Fruit fly (Drosophila melanogaster): ENCODE results near the gene CG14658.

The CG14658 gene

DNA sequence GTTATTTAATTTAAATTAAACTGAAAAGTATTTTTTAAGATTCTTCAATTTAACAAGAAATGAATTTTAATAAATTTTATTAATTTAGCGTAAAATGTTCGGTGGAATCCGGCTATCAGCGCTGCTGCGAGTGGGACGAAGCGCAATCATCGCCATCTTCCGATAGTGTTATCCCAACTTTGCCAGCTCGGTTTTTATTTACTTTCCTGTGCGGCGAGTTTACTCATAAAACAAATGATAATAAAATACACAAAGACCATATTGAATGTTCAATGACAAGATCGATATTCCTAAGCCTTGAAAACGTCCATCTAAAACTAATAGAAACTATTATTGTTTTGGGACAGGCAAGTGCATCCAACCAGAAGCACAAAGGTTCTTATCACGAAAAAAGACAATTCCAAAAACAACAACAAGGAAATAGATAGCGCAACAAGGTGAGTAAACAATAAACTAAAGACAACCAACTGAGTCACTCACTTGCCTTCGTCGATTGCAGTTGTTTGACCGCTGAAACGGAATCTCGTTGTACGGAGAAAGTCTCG lies 17.1 kb downstream of the CG14658 start (continued):
- TF ChIP-seq Gug (GFP tag; IDR thresholded peaks at IDR 0.05): peak; percentile 73; the same call in 3 of the 4 replicates
- peak; percentile 67 for TF ChIP-seq CG8924 (tag; optimal IDR thresholded peaks at IDR 0.05)
- TF ChIP-seq CG34422 (GFP tag; IDR thresholded peaks at IDR 0.05): peak; percentile 79
- TF ChIP-seq CTCF (GFP tag; optimal IDR thresholded peaks at IDR 0.05): no peak
- TF ChIP-seq CG12744 (GFP tag; optimal IDR thresholded peaks at IDR 0.05): peak; percentile 53
- no peak for TF ChIP-seq CG11560 (tag; IDR thresholded peaks at IDR 0.05)
- TF ChIP-seq Dbx (GFP tag; IDR thresholded peaks at IDR 0.05): peak; percentile 70; the same call in 2 of the 3 replicates
- peak; percentile 67 for TF ChIP-seq CG4328 (GFP tag; optimal IDR thresholded peaks at IDR 0.05)
- peak; percentile 42 for TF ChIP-seq tin (GFP tag; optimal IDR thresholded peaks at IDR 0.05)
- peak; percentile 42 for TF ChIP-seq CG8281 (tag; optimal IDR thresholded peaks at IDR 0.05)
- peak; percentile 49 for TF ChIP-seq Nf-YA (GFP tag; IDR thresholded peaks at IDR 0.05)
- TF ChIP-seq hkb (optimal IDR thresholded peaks at IDR 0.05): no peak
- peak; percentile 33; the same call in 1 of the 2 replicates for TF ChIP-seq hkb (GFP tag; IDR thresholded peaks at IDR 0.05)
- TF ChIP-seq bbx (GFP tag; IDR thresholded peaks at IDR 0.05; ENCODE audit: partially characterized antibody): peak; percentile 71
- peak; percentile 58 for TF ChIP-seq tap (tag; optimal IDR thresholded peaks at IDR 0.05)
- TF ChIP-seq CG13296 (GFP tag; optimal IDR thresholded peaks at IDR 0.05): peak; percentile 86
- no peak for TF ChIP-seq CG10274 (GFP tag; optimal IDR thresholded peaks at IDR 0.05)
- TF ChIP-seq Asciz (GFP tag; optimal IDR thresholded peaks at IDR 0.05): peak; percentile 87
- TF ChIP-seq CG5245 (GFP tag; optimal IDR thresholded peaks at IDR 0.05): peak; percentile 7
- TF ChIP-seq D19B (GFP tag; optimal IDR thresholded peaks at IDR 0.05): no peak
- peak; percentile 66 for TF ChIP-seq CG3847 (GFP tag; IDR thresholded peaks at IDR 0.05)
- no peak for TF ChIP-seq Optix (GFP tag; IDR thresholded peaks at IDR 0.05)
- TF ChIP-seq CG3065 (GFP tag; optimal IDR thresholded peaks at IDR 0.05): peak; percentile 4
- TF ChIP-seq gsb-n (tag; optimal IDR thresholded peaks at IDR 0.05): peak; percentile 59
- TF ChIP-seq da (GFP tag; optimal IDR thresholded peaks at IDR 0.05): no peak
- TF ChIP-seq CG10366 (GFP tag; IDR thresholded peaks at IDR 0.05): no peak; the same call in 1 of the 2 replicates
- no peak for TF ChIP-seq Rx (GFP tag; IDR thresholded peaks at IDR 0.05)
- peak; percentile 43 for TF ChIP-seq az2 (GFP tag; optimal IDR thresholded peaks at IDR 0.05)
- 0 out of 2 replicates have a peak, but pooled peaks have one; percentile 5 for TF ChIP-seq CG16779 (GFP tag; IDR thresholded peaks at IDR 0.05)
- no peak for TF ChIP-seq Abd-B (GFP tag; optimal IDR thresholded peaks at IDR 0.05)
- TF ChIP-seq CG4424 (GFP tag; optimal IDR thresholded peaks at IDR 0.05): peak; percentile 2
- peak; percentile 5 for TF ChIP-seq Dad (GFP tag; optimal IDR thresholded peaks at IDR 0.05)
- TF ChIP-seq CG6175 (GFP tag; IDR thresholded peaks at IDR 0.05): no peak
- TF ChIP-seq CG9437 (GFP tag; optimal IDR thresholded peaks at IDR 0.05): no peak
- no peak for TF ChIP-seq CG8765 (GFP tag; IDR thresholded peaks at IDR 0.05)
- no peak for TF ChIP-seq CG12071 (GFP tag; optimal IDR thresholded peaks at IDR 0.05)
- no peak for TF ChIP-seq mam (GFP tag; optimal IDR thresholded peaks at IDR 0.05)
- no peak for TF ChIP-seq Dip2 (GFP tag; IDR thresholded peaks at IDR 0.05)
- no peak for TF ChIP-seq Mad (GFP tag; optimal IDR thresholded peaks at IDR 0.05)
- TF ChIP-seq fu2 (GFP tag; optimal IDR thresholded peaks at IDR 0.05): no peak
- peak; percentile 68 for TF ChIP-seq twi (tag; optimal IDR thresholded peaks at IDR 0.05)
- peak; percentile 96 for TF ChIP-seq CG30020 (tag; optimal IDR thresholded peaks at IDR 0.05)
- TF ChIP-seq CG17802 (tag; optimal IDR thresholded peaks at IDR 0.05): peak; percentile 91
- peak; percentile 23 for TF ChIP-seq Kr (GFP tag; optimal IDR thresholded peaks at IDR 0.05)
- peak; percentile 59 for TF ChIP-seq Sry-β (GFP tag; optimal IDR thresholded peaks at IDR 0.05)
- TF ChIP-seq dysf (GFP tag; IDR thresholded peaks at IDR 0.05): peak; percentile 63; the same call in 2 of the 3 replicates
- no peak for TF ChIP-seq D (optimal IDR thresholded peaks at IDR 0.05)
- TF ChIP-seq D (GFP tag; optimal IDR thresholded peaks at IDR 0.05): peak; percentile 65
- peak; percentile 80 for TF ChIP-seq CG1233 (GFP tag; optimal IDR thresholded peaks at IDR 0.05)
- TF ChIP-seq CG34376 (GFP tag; optimal IDR thresholded peaks at IDR 0.05): peak; percentile 65
- TF ChIP-seq Mes4 (GFP tag; optimal IDR thresholded peaks at IDR 0.05): peak; percentile 42
- peak; percentile 53 for TF ChIP-seq lmd (GFP tag; IDR thresholded peaks at IDR 0.05)

Data from whole organism, embryonic.